Fruit fly (Drosophila melanogaster) whole organism, prepupa: ENCODE data around the gene retinin.

Source experiments
- Blimp-1 ChIP-seq: fragments of 200-800 bp; sonication (Bioruptor generic); optimal IDR thresholded peaks from 3 replicates; lab custom pipeline; 2017; ENCODE audit warnings: missing biosample characterization, missing genetic modification characterization, mild to moderate bottlenecking, moderate library complexity, missing genetic modification reagents
- CG10669 ChIP-seq: fragments of 200-800 bp; sonication (Bioruptor generic); optimal IDR thresholded peaks from 3 replicates; lab custom pipeline; 2018; ENCODE audit warnings: missing biosample characterization, mild to moderate bottlenecking, missing genetic modification characterization, moderate library complexity
- CG11294 ChIP-seq: fragments of 200-800 bp; sonication (Bioruptor generic); IDR thresholded peaks from 2 replicates; pipeline ENCODE4 v1.3.6; 2022; ENCODE audit warnings: missing biosample characterization, missing genetic modification characterization
- CG11902 ChIP-seq: fragments of 200-800 bp; sonication (Bioruptor generic); optimal IDR thresholded peaks from 3 replicates; lab custom pipeline; 2016; ENCODE audit warnings: missing biosample characterization, missing genetic modification characterization
- CG1621 ChIP-seq: fragments of 200-800 bp; sonication (Bioruptor generic); optimal IDR thresholded peaks from 3 replicates; lab custom pipeline; 2018; ENCODE audit warnings: missing biosample characterization, mild to moderate bottlenecking, missing genetic modification characterization
- CG16779 ChIP-seq: fragments of 200-800 bp; sonication (Bioruptor generic); optimal IDR thresholded peaks from 3 replicates; lab custom pipeline; 2017; ENCODE audit warnings: missing biosample characterization, mild to moderate bottlenecking, missing genetic modification characterization
- CG3032 ChIP-seq: fragments of 200-800 bp; optimal IDR thresholded peaks from 2 replicates; lab custom pipeline; 2019; ENCODE audit warnings: missing biosample characterization, mild to moderate bottlenecking, missing genetic modification characterization, moderate library complexity
- CG32006 ChIP-seq: fragments of 200-800 bp; sonication (Bioruptor generic); optimal IDR thresholded peaks from 3 replicates; lab custom pipeline; 2017; ENCODE audit warnings: missing biosample characterization, mild to moderate bottlenecking, missing genetic modification characterization
- CG3919 ChIP-seq: fragments of 200-800 bp; sonication (Bioruptor generic); optimal IDR thresholded peaks from 3 replicates; lab custom pipeline; 2016; ENCODE audit warnings: missing biosample characterization, missing genetic modification characterization
- CG6792 ChIP-seq: fragments of 200-800 bp; sonication (Bioruptor generic); optimal IDR thresholded peaks from 3 replicates; lab custom pipeline; 2016; ENCODE audit warnings: missing biosample characterization, missing genetic modification characterization
- CG6808 ChIP-seq: fragments of 200-800 bp; sonication (Bioruptor generic); optimal IDR thresholded peaks from 3 replicates; lab custom pipeline; 2017; ENCODE audit warnings: missing biosample characterization, missing genetic modification characterization, mild to moderate bottlenecking, moderate library complexity, missing genetic modification reagents
- CG6854 ChIP-seq: fragments of 200-800 bp; sonication (Bioruptor generic); optimal IDR thresholded peaks from 2 replicates; lab custom pipeline; 2017; ENCODE audit warnings: missing biosample characterization, mild to moderate bottlenecking, missing genetic modification characterization
- CG8119 ChIP-seq: fragments of 200-800 bp; sonication (Bioruptor generic); IDR thresholded peaks from 3 replicates; pipeline ENCODE4 v1.3.6; 2022; ENCODE audit warnings: missing biosample characterization, missing genetic modification characterization
- Eip75B ChIP-seq: fragments of 200-800 bp; sonication (Bioruptor generic); optimal IDR thresholded peaks from 3 replicates; lab custom pipeline; 2016; ENCODE audit warnings: missing biosample characterization, missing genetic modification characterization
- Eip78C ChIP-seq: fragments of 200-800 bp; sonication (Bioruptor generic); peaks from one replicate; lab custom pipeline; 2016; ENCODE audit warnings: missing biosample characterization, missing genetic modification characterization
- Eip93F ChIP-seq: fragments of 200-800 bp; sonication (Bioruptor generic); optimal IDR thresholded peaks from 2 replicates; lab custom pipeline; 2016; ENCODE audit warnings: missing biosample characterization, mild to moderate bottlenecking, missing genetic modification characterization
- Ets21C ChIP-seq: fragments of 200-800 bp; sonication (Bioruptor generic); optimal IDR thresholded peaks from 3 replicates; lab custom pipeline; 2016; ENCODE audit warnings: missing biosample characterization, missing genetic modification characterization
- Gug ChIP-seq: fragments of 200-800 bp; sonication (Bioruptor generic); IDR thresholded peaks from 2 replicates; pipeline ENCODE4 v1.3.6; 2022; ENCODE audit warnings: missing biosample characterization, missing genetic modification characterization
- Hr38 ChIP-seq: sonication (Bioruptor generic); optimal IDR thresholded peaks from 2 replicates; lab custom pipeline; 2016; ENCODE audit warnings: missing biosample characterization, missing genetic modification characterization
- Hr4 ChIP-seq: fragments of 200-800 bp; sonication (Bioruptor generic); optimal IDR thresholded peaks from 3 replicates; lab custom pipeline; 2016; ENCODE audit warnings: missing biosample characterization, missing genetic modification characterization
- Lpt ChIP-seq: fragments of 200-800 bp; sonication (Bioruptor generic); optimal IDR thresholded peaks from 3 replicates; lab custom pipeline; 2016; ENCODE audit warnings: missing biosample characterization, missing genetic modification characterization
- Sox102F ChIP-seq: fragments of 200-800 bp; sonication (Bioruptor generic); optimal IDR thresholded peaks from 2 replicates; lab custom pipeline; 2016; ENCODE audit warnings: missing biosample characterization, mild to moderate bottlenecking, missing genetic modification characterization
- Sox14 ChIP-seq: fragments of 200-800 bp; sonication (Bioruptor generic); optimal IDR thresholded peaks from 3 replicates; lab custom pipeline; 2016; ENCODE audit warnings: missing biosample characterization, missing genetic modification characterization
- Sox15 ChIP-seq: fragments of 200-800 bp; sonication (Bioruptor generic); optimal IDR thresholded peaks from 3 replicates; lab custom pipeline; 2016; ENCODE audit warnings: missing biosample characterization, missing genetic modification characterization
- achi ChIP-seq: fragments of 200-800 bp; sonication (Bioruptor generic); optimal IDR thresholded peaks from 3 replicates; lab custom pipeline; 2016; ENCODE audit warnings: missing biosample characterization, missing genetic modification characterization
- acj6 ChIP-seq: fragments of 200-800 bp; sonication (Bioruptor generic); optimal IDR thresholded peaks from 3 replicates; lab custom pipeline; 2016; ENCODE audit warnings: missing biosample characterization, missing genetic modification characterization
- dac ChIP-seq: fragments of 200-800 bp; sonication (Bioruptor generic); optimal IDR thresholded peaks from 2 replicates; lab custom pipeline; 2017; ENCODE audit warnings: missing biosample characterization, mild to moderate bottlenecking, missing genetic modification characterization
- dsx ChIP-seq: fragments of 200-800 bp; optimal IDR thresholded peaks from 3 replicates; lab custom pipeline; 2019; ENCODE audit warnings: missing biosample characterization, mild to moderate bottlenecking, missing genetic modification characterization, moderate library complexity; ENCODE audit not compliant: poor library complexity, severe bottlenecking
- eg ChIP-seq: fragments of 200-800 bp; sonication (Bioruptor generic); IDR thresholded peaks from 3 replicates; pipeline ENCODE4 v1.3.6; 2022; ENCODE audit warnings: missing biosample characterization, missing genetic modification characterization
- esn ChIP-seq: fragments of 200-800 bp; sonication (Bioruptor generic); optimal IDR thresholded peaks from 2 replicates; lab custom pipeline; 2016; ENCODE audit warnings: missing biosample characterization, mild to moderate bottlenecking, missing genetic modification characterization, moderate library complexity
- fd85E ChIP-seq: fragments of 200-800 bp; sonication (Bioruptor generic); optimal IDR thresholded peaks from 3 replicates; lab custom pipeline; 2016; ENCODE audit warnings: missing biosample characterization, missing genetic modification characterization
- fkh ChIP-seq: fragments of 200-800 bp; sonication (Bioruptor generic); optimal IDR thresholded peaks from 3 replicates; lab custom pipeline; 2017; ENCODE audit warnings: missing biosample characterization, mild to moderate bottlenecking, missing genetic modification characterization, moderate library complexity
- lz ChIP-seq: fragments of 200-800 bp; sonication (Bioruptor generic); optimal IDR thresholded peaks from 3 replicates; lab custom pipeline; 2016; ENCODE audit warnings: missing biosample characterization, missing genetic modification characterization
- net ChIP-seq: fragments of 200-800 bp; sonication (Bioruptor generic); optimal IDR thresholded peaks from 3 replicates; lab custom pipeline; 2016; ENCODE audit warnings: missing biosample characterization, missing genetic modification characterization
- pdm3 ChIP-seq: fragments of 200-800 bp; sonication (Bioruptor generic); optimal IDR thresholded peaks from 3 replicates; lab custom pipeline; 2016; ENCODE audit warnings: missing biosample characterization, missing genetic modification characterization
- spab ChIP-seq: fragments of 200-800 bp; sonication (Bioruptor generic); optimal IDR thresholded peaks from 2 replicates; lab custom pipeline; 2017; ENCODE audit warnings: missing biosample characterization, mild to moderate bottlenecking, missing genetic modification characterization, missing genetic modification reagents
- ss ChIP-seq, 2 experiments: fragments of 200-800 bp; sonication (Bioruptor generic); optimal IDR thresholded peaks; 2 replicates in 1 of 2; 3 replicates in 1 of 2; lab custom pipeline; 2017 to 2018; ENCODE audit warnings: mild to moderate bottlenecking in 2 of 2, missing biosample characterization in 2 of 2, missing genetic modification characterization in 2 of 2, moderate library complexity in 1 of 2
- svp ChIP-seq: fragments of 200-800 bp; sonication (Bioruptor generic); peaks from one replicate; lab custom pipeline; 2016; ENCODE audit warnings: missing biosample characterization, missing genetic modification characterization
- topi ChIP-seq: fragments of 200-800 bp; sonication (Bioruptor generic); optimal IDR thresholded peaks from 3 replicates; lab custom pipeline; 2016; ENCODE audit warnings: missing biosample characterization, missing genetic modification characterization

retinin gene

dm6 chr3L:16367240-16367639, 35.5 kb downstream of the retinin start, which contains the start of gene Cpr72Ec:
Gene Cpr72Ec, minus strand, starts transcription at chr3L:16367340.
- TF ChIP-seq Hr38, result no peak
- no peak for TF ChIP-seq dsx (GFP tag; lab: Kevin White, UChicago)
- no peak for TF ChIP-seq Eip93F (GFP tag; lab: Kevin White, UChicago)
- no peak for TF ChIP-seq dac (GFP tag; lab: Kevin White, UChicago)
- TF ChIP-seq Sox102F, result no peak
- TF ChIP-seq eg (GFP tag; lab: Robert Waterston, UW), result no peak
- no peak for TF ChIP-seq CG11294
- TF ChIP-seq lz (GFP tag; lab: Kevin White, UChicago), result no peak
- TF ChIP-seq CG3919, result no peak
- TF ChIP-seq CG16779 (tag; lab: Kevin White, UChicago), result no peak
- no peak for TF ChIP-seq CG6808 (GFP tag; lab: Kevin White, UChicago)
- no peak for TF ChIP-seq CG6792 (GFP tag; lab: Kevin White, UChicago)
- TF ChIP-seq fkh (GFP tag; lab: Kevin White, UChicago), result no peak
- TF ChIP-seq net, result no peak
- TF ChIP-seq Blimp-1 (GFP tag; lab: Kevin White, UChicago), result no peak
- no peak for TF ChIP-seq CG32006 (GFP tag; lab: Kevin White, UChicago)
- no peak for TF ChIP-seq CG8119 (GFP tag; lab: Robert Waterston, UW)
- no peak for TF ChIP-seq acj6 (GFP tag; lab: Kevin White, UChicago)
- TF ChIP-seq, all 60 proteins: peak for 0

- TF ChIP-seq svp (peak; percentile 70), Hr38 (no peak), Hr4 (GFP tag; lab: Kevin White, UChicago) (no peak), CG10669 (no peak)
Measured at dm6 chr3L:16368199-16368598, 36.5 kb downstream of the retinin start, which contains the start of gene CG4842. Gene CG4842, plus strand, starts transcription at chr3L:16368389.

- TF ChIP-seq Eip75B (GFP tag; lab: Kevin White, UChicago), result no peak
- TF ChIP-seq CG11902 (GFP tag; lab: Kevin White, UChicago), result no peak
- TF ChIP-seq lz (GFP tag; lab: Kevin White, UChicago), result no peak
- TF ChIP-seq Ets21C, result no peak
- no peak for TF ChIP-seq CG6854 (GFP tag; lab: Kevin White, UChicago)
- no peak for TF ChIP-seq CG1621
- TF ChIP-seq CG11294, result no peak
- TF ChIP-seq Eip93F (GFP tag; lab: Kevin White, UChicago), result no peak
- TF ChIP-seq Sox15 (GFP tag; lab: Kevin White, UChicago), result no peak
- no peak for TF ChIP-seq fd85E (GFP tag; lab: Kevin White, UChicago)
- TF ChIP-seq spab (GFP tag; lab: Kevin White, UChicago), result no peak
- no peak for TF ChIP-seq ss (GFP tag; optimal IDR thresholded peaks at IDR 0.05; lab: Kevin White, UChicago)
- TF ChIP-seq Sox14 (GFP tag; lab: Kevin White, UChicago), result no peak
Measured at dm6 chr3L:16369526-16369925, 37.8 kb downstream of the retinin start, which contains the start of gene CG18814. Gene CG18814, plus strand, starts transcription at chr3L:16369826.

- peak; percentile 10 for TF ChIP-seq CG3032 (tag; lab: Kevin White, UChicago)
- no peak for TF ChIP-seq net
- no peak for TF ChIP-seq svp
- TF ChIP-seq CG11902 (GFP tag; lab: Kevin White, UChicago), result no peak
- no peak for TF ChIP-seq CG6808 (GFP tag; lab: Kevin White, UChicago)
- TF ChIP-seq Gug (GFP tag; lab: Robert Waterston, UW), result no peak
- peak; percentile 76 for TF ChIP-seq Sox14 (GFP tag; lab: Kevin White, UChicago)
- TF ChIP-seq Lpt (GFP tag; lab: Kevin White, UChicago), result peak; percentile 9
- peak; percentile 1 for TF ChIP-seq lz (GFP tag; lab: Kevin White, UChicago)
- no peak for TF ChIP-seq pdm3 (GFP tag; lab: Kevin White, UChicago)
- no peak for TF ChIP-seq topi
- TF ChIP-seq esn, result peak; percentile 4
- TF ChIP-seq achi, result no peak
- TF ChIP-seq Blimp-1 (GFP tag; lab: Kevin White, UChicago), result peak; percentile 89
- no peak for TF ChIP-seq CG10669
- TF ChIP-seq CG3919, result no peak
- peak; percentile 51 for TF ChIP-seq Eip93F (GFP tag; lab: Kevin White, UChicago)
- TF ChIP-seq CG8119 (GFP tag; lab: Robert Waterston, UW), result no peak
- TF ChIP-seq CG16779 (tag; lab: Kevin White, UChicago), result no peak
- peak; percentile 79 for TF ChIP-seq Eip78C (GFP tag; lab: Kevin White, UChicago)
- TF ChIP-seq dac (GFP tag; lab: Kevin White, UChicago), result no peak
- no peak for TF ChIP-seq CG6854 (GFP tag; lab: Kevin White, UChicago)
Measured at dm6 chr3L:16377768-16378764, 46.3 kb downstream of the retinin start, which contains the start of gene roq. Gene roq, minus strand, starts transcription at chr3L:16378566.
